Worm (Caenorhabditis elegans) whole organism, mixed stage, embryonic: ENCODE measurements around the gene Y71H2B.4.

Experiments
- bed-3 ChIP-seq: fragments of 200-800 bp; sonication (Bioruptor generic); optimal IDR thresholded peaks from 3 replicates; lab custom pipeline; 2018; ENCODE audit warnings: mild to moderate bottlenecking, missing genetic modification characterization, moderate library complexity, missing compliant biosample characterization
- elt-3 ChIP-seq: fragments of 150-350 bp; optimal IDR thresholded peaks from 2 replicates; lab custom pipeline; 2014; ENCODE audit warnings: missing biosample characterization, missing genetic modification characterization
- ham-2 ChIP-seq: fragments of 200-800 bp; sonication (Bioruptor generic); optimal IDR thresholded peaks from 2 replicates; lab custom pipeline; 2018; ENCODE audit warnings: mild to moderate bottlenecking, missing genetic modification characterization, missing compliant biosample characterization
- lin-13 ChIP-seq: fragments of 150-350 bp; optimal IDR thresholded peaks from 2 replicates; lab custom pipeline; 2014; ENCODE audit warnings: missing biosample characterization, missing genetic modification characterization
- mep-1 ChIP-seq: fragments of 150-350 bp; optimal IDR thresholded peaks from 2 replicates; lab custom pipeline; 2017; ENCODE audit warnings: missing biosample characterization, missing genetic modification reagents, missing genetic modification characterization, inconsistent platforms
- nhr-12 ChIP-seq: fragments of 150-350 bp; optimal IDR thresholded peaks from 2 replicates; lab custom pipeline; 2014; ENCODE audit warnings: missing biosample characterization, missing genetic modification characterization
- nhr-237 ChIP-seq: fragments of 150-350 bp; optimal IDR thresholded peaks from 2 replicates; lab custom pipeline; 2014; ENCODE audit warnings: missing biosample characterization, missing genetic modification characterization
- nhr-76 ChIP-seq: sonication (generic microtip); optimal IDR thresholded peaks from 2 replicates; lab custom pipeline; 2017; ENCODE audit warnings: missing biosample characterization, missing genetic modification characterization
- sptf-1 ChIP-seq: sonication (generic microtip); optimal IDR thresholded peaks from 2 replicates; lab custom pipeline; 2017; ENCODE audit warnings: mild to moderate bottlenecking, missing genetic modification characterization, moderate library complexity, missing compliant biosample characterization
- unc-39 ChIP-seq: fragments of 150-350 bp; optimal IDR thresholded peaks from 2 replicates; lab custom pipeline; 2014; ENCODE audit warnings: missing biosample characterization, missing genetic modification characterization
- unc-62 ChIP-seq: fragments of 150-350 bp; optimal IDR thresholded peaks from 2 replicates; lab custom pipeline; 2014; ENCODE audit warnings: missing biosample characterization, missing genetic modification reagents, missing genetic modification characterization

- TF ChIP-seq unc-62 (GFP tag; lab: Kevin White, UChicago): no peak
- no peak for TF ChIP-seq bed-3 (GFP tag; lab: Kevin White, UChicago)
- no peak for TF ChIP-seq nhr-237
- TF ChIP-seq sptf-1 (tag; lab: Kevin White, UChicago): no peak
- TF ChIP-seq unc-39 (tag; lab: Kevin White, UChicago): no peak
- no peak for TF ChIP-seq mep-1 (tag; lab: Kevin White, UChicago)
- TF ChIP-seq elt-3 (tag; lab: Kevin White, UChicago): no peak
- no peak for TF ChIP-seq nhr-76
- no peak for TF ChIP-seq lin-13 (tag; lab: Kevin White, UChicago)
- no peak for TF ChIP-seq ham-2 (GFP tag; lab: Kevin White, UChicago)
- TF ChIP-seq nhr-12: no peak
Measured at ce11 chrIII:2578993-2579392, 39.8 kb upstream of the Y71H2B.4 start, which contains the start of gene Y71H2B.8.
